Fruit fly (Drosophila melanogaster) whole organism, embryonic: Measurements from ENCODE around the gene wuho.

ENCODE experiments used
- Blimp-1 ChIP-seq: fragments of 200-800 bp; sonication (Bioruptor generic); optimal IDR thresholded peaks from 3 replicates; lab custom pipeline; 2018; ENCODE audit warnings: missing biosample characterization, missing genetic modification characterization, mild to moderate bottlenecking, moderate library complexity, missing genetic modification reagents
- CG10565 ChIP-seq: fragments of 200-800 bp; sonication (Bioruptor generic); optimal IDR thresholded peaks from 3 replicates; lab custom pipeline; 2016; ENCODE audit warnings: missing biosample characterization, mild to moderate bottlenecking, missing genetic modification characterization
- CG11504 ChIP-seq: fragments of 200-800 bp; sonication (Bioruptor generic); optimal IDR thresholded peaks from 3 replicates; lab custom pipeline; 2019; ENCODE audit warnings: missing biosample characterization, mild to moderate bottlenecking, missing genetic modification characterization, moderate library complexity
- CG12104 ChIP-seq: fragments of 200-800 bp; sonication (Bioruptor generic); optimal IDR thresholded peaks from 3 replicates; lab custom pipeline; 2016; ENCODE audit warnings: missing biosample characterization, missing genetic modification characterization
- CG12155 ChIP-seq: fragments of 200-800 bp; sonication (Bioruptor generic); optimal IDR thresholded peaks from 3 replicates; lab custom pipeline; 2016; ENCODE audit warnings: missing biosample characterization, missing genetic modification characterization
- CG13287 ChIP-seq: fragments of 200-800 bp; sonication (Bioruptor generic); IDR thresholded peaks from 2 replicates; pipeline ENCODE4 v1.3.6; 2022; ENCODE audit warnings: missing biosample characterization, missing genetic modification characterization; ENCODE audit not compliant: partially characterized antibody
- CG14050 ChIP-seq: fragments of 200-800 bp; sonication (Bioruptor generic); IDR thresholded peaks from 3 replicates; pipeline ENCODE4 v1.3.6; 2022; ENCODE audit warnings: missing biosample characterization, missing genetic modification characterization
- CG17328 ChIP-seq: fragments of 200-800 bp; sonication (Bioruptor generic); IDR thresholded peaks from 2 replicates; pipeline ENCODE4 v1.3.6; 2022; ENCODE audit warnings: missing biosample characterization, missing genetic modification characterization
- CG17612 ChIP-seq: fragments of 200-800 bp; sonication (Bioruptor generic); IDR thresholded peaks from 2 replicates; pipeline ENCODE4 v1.3.6; 2022; ENCODE audit warnings: missing biosample characterization, missing genetic modification characterization
- CG17912 ChIP-seq: fragments of 200-800 bp; sonication (Bioruptor generic); optimal IDR thresholded peaks from 2 replicates; lab custom pipeline; 2018; ENCODE audit warnings: missing biosample characterization, mild to moderate bottlenecking, missing genetic modification characterization
- CG2129 ChIP-seq: fragments of 200-800 bp; sonication (Bioruptor generic); IDR thresholded peaks from 2 replicates; pipeline ENCODE4 v1.3.6; 2022; ENCODE audit warnings: missing biosample characterization, missing genetic modification characterization; ENCODE audit not compliant: partially characterized antibody
- CG2199 ChIP-seq: fragments of 200-800 bp; sonication (Bioruptor generic); IDR thresholded peaks from 3 replicates; pipeline ENCODE4 v1.3.6; 2022; ENCODE audit warnings: missing biosample characterization, missing genetic modification characterization
- CG2889 ChIP-seq: fragments of 200-800 bp; sonication (Bioruptor generic); IDR thresholded peaks from 3 replicates; pipeline ENCODE4 v1.3.6; 2022; ENCODE audit warnings: missing biosample characterization, missing genetic modification characterization
- CG30403 ChIP-seq: fragments of 200-800 bp; sonication (Bioruptor generic); optimal IDR thresholded peaks from 3 replicates; lab custom pipeline; 2016; ENCODE audit warnings: missing biosample characterization, missing genetic modification characterization
- CG3163 ChIP-seq: fragments of 200-800 bp; sonication (Bioruptor generic); optimal IDR thresholded peaks from 3 replicates; lab custom pipeline; 2016; ENCODE audit warnings: missing biosample characterization, missing genetic modification characterization
- CG32767 ChIP-seq: fragments of 200-800 bp; sonication (Bioruptor generic); IDR thresholded peaks from 2 replicates; pipeline ENCODE4 v1.3.6; 2022; ENCODE audit warnings: missing biosample characterization, missing genetic modification characterization
- CG4328 ChIP-seq: fragments of 200-800 bp; sonication (Bioruptor generic); optimal IDR thresholded peaks from 3 replicates; lab custom pipeline; 2017; ENCODE audit warnings: missing biosample characterization, missing genetic modification reagents, missing genetic modification characterization
- CG6272 ChIP-seq: fragments of 200-800 bp; sonication (Bioruptor generic); IDR thresholded peaks from 2 replicates; pipeline ENCODE4 v1.3.6; 2022; ENCODE audit warnings: missing biosample characterization, missing genetic modification characterization
- CG6854 ChIP-seq: fragments of 200-800 bp; sonication (Bioruptor generic); optimal IDR thresholded peaks from 3 replicates; lab custom pipeline; 2017; ENCODE audit warnings: missing biosample characterization, mild to moderate bottlenecking, missing genetic modification characterization
- CG7357 ChIP-seq: fragments of 200-800 bp; sonication (Bioruptor generic); IDR thresholded peaks from 3 replicates; pipeline ENCODE4 v1.3.6; 2022; ENCODE audit warnings: missing biosample characterization, missing genetic modification characterization
- CG8765 ChIP-seq: fragments of 200-800 bp; sonication (Bioruptor generic); IDR thresholded peaks from 2 replicates; pipeline ENCODE4 v1.3.6; 2022; ENCODE audit warnings: missing biosample characterization, missing genetic modification characterization
- CG8924 ChIP-seq: fragments of 200-800 bp; optimal IDR thresholded peaks from 3 replicates; lab custom pipeline; 2019; ENCODE audit warnings: missing biosample characterization, mild to moderate bottlenecking, missing genetic modification characterization, moderate library complexity
- Ets65A ChIP-seq: fragments of 200-800 bp; sonication (Bioruptor generic); peaks from one replicate; lab custom pipeline; 2016; ENCODE audit warnings: missing biosample characterization, missing genetic modification characterization
- Neu2 ChIP-seq: fragments of 200-800 bp; sonication (Bioruptor generic); optimal IDR thresholded peaks from 3 replicates; lab custom pipeline; 2016; ENCODE audit warnings: missing biosample characterization, missing genetic modification characterization, borderline replicate concordance
- Opbp ChIP-seq: fragments of 200-800 bp; sonication (Bioruptor generic); IDR thresholded peaks from 3 replicates; pipeline ENCODE4 v1.3.6; 2022; ENCODE audit warnings: missing biosample characterization, missing genetic modification characterization; ENCODE audit not compliant: partially characterized antibody
- PHDP ChIP-seq: fragments of 200-800 bp; sonication (Bioruptor generic); optimal IDR thresholded peaks from 3 replicates; lab custom pipeline; 2018; ENCODE audit warnings: missing biosample characterization, mild to moderate bottlenecking, missing genetic modification characterization, moderate library complexity
- YL-1 ChIP-seq: fragments of 200-800 bp; sonication (Bioruptor generic); optimal IDR thresholded peaks from 3 replicates; lab custom pipeline; 2017; ENCODE audit warnings: missing biosample characterization, mild to moderate bottlenecking, missing genetic modification characterization
- ab ChIP-seq: fragments of 200-800 bp; sonication (Bioruptor generic); optimal IDR thresholded peaks from 2 replicates; lab custom pipeline; 2016; ENCODE audit warnings: missing biosample characterization, missing genetic modification characterization
- aop ChIP-seq: fragments of 200-800 bp; sonication (Bioruptor generic); IDR thresholded peaks from 2 replicates; pipeline ENCODE4 v1.3.6; 2022; ENCODE audit warnings: missing biosample characterization, missing genetic modification characterization
- ap ChIP-seq: fragments of 200-800 bp; sonication (Bioruptor generic); IDR thresholded peaks from 2 replicates; pipeline ENCODE4 v1.3.6; 2022; ENCODE audit warnings: missing biosample characterization, missing genetic modification characterization
- ase ChIP-seq: fragments of 200-800 bp; sonication (Bioruptor generic); IDR thresholded peaks from 3 replicates; pipeline ENCODE4 v1.3.6; 2022; ENCODE audit warnings: missing biosample characterization, missing genetic modification characterization
- cato ChIP-seq: fragments of 200-800 bp; sonication (Bioruptor generic); optimal IDR thresholded peaks from 2 replicates; lab custom pipeline; 2016; ENCODE audit warnings: missing biosample characterization, missing genetic modification characterization, borderline replicate concordance
- caup ChIP-seq: fragments of 200-800 bp; sonication (Bioruptor generic); optimal IDR thresholded peaks from 3 replicates; lab custom pipeline; 2017; ENCODE audit warnings: missing biosample characterization, mild to moderate bottlenecking, missing genetic modification characterization, moderate library complexity; ENCODE audit not compliant: severe bottlenecking
- disco-r ChIP-seq: fragments of 200-800 bp; sonication (Bioruptor generic); optimal IDR thresholded peaks from 2 replicates; lab custom pipeline; 2016; ENCODE audit warnings: missing biosample characterization, missing genetic modification characterization
- ems ChIP-seq: fragments of 200-800 bp; sonication (Bioruptor generic); optimal IDR thresholded peaks from 3 replicates; lab custom pipeline; 2016; ENCODE audit warnings: missing biosample characterization, missing genetic modification characterization
- exex ChIP-seq: fragments of 200-800 bp; sonication (Bioruptor generic); optimal IDR thresholded peaks from 4 replicates; lab custom pipeline; 2018; ENCODE audit warnings: missing biosample characterization, mild to moderate bottlenecking, missing genetic modification characterization, moderate library complexity
- ftz-f1 ChIP-seq: fragments of 200-800 bp; sonication (Bioruptor generic); optimal IDR thresholded peaks from 2 replicates; lab custom pipeline; 2016; ENCODE audit warnings: missing biosample characterization, missing genetic modification characterization
- gcm ChIP-seq: fragments of 200-800 bp; sonication (Bioruptor generic); optimal IDR thresholded peaks from 2 replicates; lab custom pipeline; 2019; ENCODE audit warnings: missing biosample characterization, mild to moderate bottlenecking, missing genetic modification characterization, moderate library complexity
- gcm2 ChIP-seq: fragments of 200-800 bp; sonication (Bioruptor generic); optimal IDR thresholded peaks from 2 replicates; lab custom pipeline; 2016; ENCODE audit warnings: missing biosample characterization, missing genetic modification characterization
- jumu ChIP-seq: fragments of 200-800 bp; sonication (Bioruptor generic); optimal IDR thresholded peaks from 3 replicates; lab custom pipeline; 2016; ENCODE audit warnings: missing biosample characterization, missing genetic modification characterization
- kah ChIP-seq: fragments of 200-800 bp; sonication (Bioruptor generic); optimal IDR thresholded peaks from 2 replicates; lab custom pipeline; 2018; ENCODE audit warnings: missing biosample characterization, mild to moderate bottlenecking, missing genetic modification characterization
- lbe ChIP-seq: fragments of 200-800 bp; sonication (Bioruptor generic); optimal IDR thresholded peaks from 2 replicates; lab custom pipeline; 2016; ENCODE audit warnings: missing biosample characterization, mild to moderate bottlenecking, missing genetic modification characterization
- nerfin-1 ChIP-seq: fragments of 200-800 bp; sonication (Bioruptor generic); optimal IDR thresholded peaks from 3 replicates; lab custom pipeline; 2019; ENCODE audit warnings: missing biosample characterization, mild to moderate bottlenecking, missing genetic modification characterization, moderate library complexity
- oc ChIP-seq: fragments of 200-800 bp; sonication (Bioruptor generic); optimal IDR thresholded peaks from 2 replicates; lab custom pipeline; 2018; ENCODE audit warnings: missing biosample characterization, mild to moderate bottlenecking, missing genetic modification characterization, moderate library complexity
- pita ChIP-seq: fragments of 200-800 bp; sonication (Bioruptor generic); optimal IDR thresholded peaks from 2 replicates; lab custom pipeline; 2017; ENCODE audit warnings: missing biosample characterization, mild to moderate bottlenecking, missing genetic modification characterization
- pzg ChIP-seq: fragments of 200-800 bp; sonication (Bioruptor generic); optimal IDR thresholded peaks from 3 replicates; lab custom pipeline; 2018; ENCODE audit warnings: missing biosample characterization, mild to moderate bottlenecking, missing genetic modification characterization, moderate library complexity
- stc ChIP-seq: fragments of 200-800 bp; sonication (Bioruptor generic); IDR thresholded peaks from 2 replicates; pipeline ENCODE4 v1.3.6; 2022; ENCODE audit warnings: missing biosample characterization, missing genetic modification characterization
- tll ChIP-seq, 2 experiments: fragments of 200-800 bp in 1 of 2; fragments of >200 bp in 1 of 2; sonication (Bioruptor generic) in 1 of 2; optimal IDR thresholded peaks; 2 replicates each; lab custom pipeline; 2017 to 2019; ENCODE audit warnings: missing biosample characterization in 2 of 2, missing genetic modification characterization in 2 of 2, mild to moderate bottlenecking in 1 of 2, moderate library complexity in 1 of 2
- ttk ChIP-seq: fragments of 200-800 bp; sonication (Bioruptor generic); IDR thresholded peaks from 2 replicates; pipeline ENCODE4 v2.1.2; 2022; ENCODE audit warnings: missing biosample characterization, missing genetic modification characterization
- vnd ChIP-seq: fragments of 200-800 bp; sonication (Bioruptor generic); IDR thresholded peaks from 3 replicates; pipeline ENCODE4 v1.3.6; 2022; ENCODE audit warnings: missing biosample characterization, missing genetic modification characterization; ENCODE audit not compliant: partially characterized antibody

Gene wuho

DNA sequence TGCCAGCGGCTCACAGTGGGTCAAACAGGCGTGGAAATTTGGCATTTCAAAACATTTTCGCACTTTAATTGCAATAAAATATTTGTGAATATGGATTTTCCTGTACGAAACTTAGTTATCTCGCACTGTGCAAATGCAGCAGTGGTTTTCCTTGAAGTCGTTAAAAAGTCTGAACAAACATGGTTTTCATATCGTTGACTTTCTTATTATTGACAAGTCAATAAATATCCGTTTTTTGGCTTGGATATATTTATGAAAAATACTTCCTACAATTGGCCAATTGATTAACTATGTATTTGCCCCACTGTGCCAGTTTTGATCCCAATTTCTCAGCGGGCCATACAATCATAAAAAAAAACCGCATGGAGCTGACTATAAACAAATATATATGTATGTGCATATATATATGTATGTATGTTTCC is 22.4 kb upstream of the wuho start (continued):
- peak; percentile 93 for TF ChIP-seq disco-r (GFP tag; lab: Kevin White, UChicago)
- TF ChIP-seq oc (tag; lab: Kevin White, UChicago): peak; percentile 95
- TF ChIP-seq gcm2 (GFP tag; lab: Kevin White, UChicago): peak; percentile 91
- TF ChIP-seq ttk (GFP tag; lab: Robert Waterston, UW): peak; percentile 96
- peak; percentile 96 for TF ChIP-seq jumu (GFP tag; lab: Kevin White, UChicago)
- TF ChIP-seq CG2889 (GFP tag; lab: Robert Waterston, UW): peak; percentile 82
- peak; percentile 90 for TF ChIP-seq CG4328 (GFP tag; lab: Kevin White, UChicago)
- TF ChIP-seq ems (GFP tag; lab: Kevin White, UChicago): peak; percentile 96
- TF ChIP-seq CG30403 (GFP tag; lab: Kevin White, UChicago): peak; percentile 98
- TF ChIP-seq CG32767 (GFP tag; lab: Robert Waterston, UW): peak; percentile 96
- TF ChIP-seq CG12104: peak; percentile 96
- TF ChIP-seq caup: peak; percentile 92
- peak; percentile 81 for TF ChIP-seq Neu2 (GFP tag; lab: Kevin White, UChicago)
- TF ChIP-seq gcm (GFP tag; lab: Kevin White, UChicago): peak; percentile 95
- TF ChIP-seq exex (tag; lab: Kevin White, UChicago): peak; percentile 67
- TF ChIP-seq Ets65A (GFP tag; lab: Kevin White, UChicago): peak; percentile 99
- peak; percentile 90 for TF ChIP-seq CG12155
- peak; percentile 93 for TF ChIP-seq Blimp-1 (GFP tag; lab: Kevin White, UChicago)
- peak; percentile 92 for TF ChIP-seq ab
- TF ChIP-seq pita (GFP tag; lab: Kevin White, UChicago): no peak
- peak; percentile 95 for TF ChIP-seq stc
- TF ChIP-seq Opbp (GFP tag; lab: Robert Waterston, UW): no peak
- peak; percentile 97 for TF ChIP-seq CG11504
- peak; percentile 83 for TF ChIP-seq CG6272 (GFP tag; lab: Robert Waterston, UW)
- no peak for TF ChIP-seq CG2129
- peak; percentile 81; the same call in 2 of the 3 replicates for TF ChIP-seq CG2199 (GFP tag; lab: Robert Waterston, UW)
- TF ChIP-seq ase (GFP tag; lab: Robert Waterston, UW): peak; percentile 94
- peak; percentile 92 for TF ChIP-seq kah (GFP tag; lab: Kevin White, UChicago)
- TF ChIP-seq CG14050: peak; percentile 94
- TF ChIP-seq nerfin-1 (tag; lab: Kevin White, UChicago): peak; percentile 92
- TF ChIP-seq CG17612 (GFP tag; lab: Robert Waterston, UW): peak; percentile 87
- peak; percentile 94 for TF ChIP-seq CG17328 (GFP tag; lab: Robert Waterston, UW)
- TF ChIP-seq CG6854 (GFP tag; lab: Kevin White, UChicago): peak; percentile 92
- TF ChIP-seq pzg (GFP tag; lab: Kevin White, UChicago): no peak
- TF ChIP-seq CG7357 (GFP tag; lab: Robert Waterston, UW): peak; percentile 87
- TF ChIP-seq CG3163 (GFP tag; lab: Kevin White, UChicago): peak; percentile 82
- TF ChIP-seq vnd (GFP tag; lab: Robert Waterston, UW): 0 out of 3 replicates have a peak, but pooled peaks have one; percentile 29
- TF ChIP-seq CG8924 (tag; lab: Kevin White, UChicago): peak; percentile 97
- TF ChIP-seq YL-1: peak; percentile 61
- peak; percentile 91 for TF ChIP-seq ap (GFP tag; lab: Robert Waterston, UW)
- TF ChIP-seq ftz-f1 (GFP tag; lab: Kevin White, UChicago): no peak
- peak; percentile 71; the same call in 1 of the 2 replicates for TF ChIP-seq aop (GFP tag; lab: Robert Waterston, UW)
- TF ChIP-seq PHDP (tag; lab: Kevin White, UChicago): peak; percentile 96
- TF ChIP-seq lbe: peak; percentile 69
- peak; percentile 75 for TF ChIP-seq CG8765 (GFP tag; lab: Robert Waterston, UW)
- peak; percentile 95 for TF ChIP-seq cato (GFP tag; lab: Kevin White, UChicago)
- TF ChIP-seq CG10565 (GFP tag; lab: Kevin White, UChicago): peak; percentile 87
- TF ChIP-seq CG13287: peak; percentile 39; the same call in 1 of the 2 replicates
- TF ChIP-seq tll (GFP tag; optimal IDR thresholded peaks at IDR 0.05; lab: Kevin White, UChicago): peak in 1 of 2 experiments; percentile 71
- TF ChIP-seq CG17912 (GFP tag; lab: Kevin White, UChicago): peak; percentile 82
